Fruit fly (Drosophila melanogaster): ENCODE results near the gene gcm.

DNA sequence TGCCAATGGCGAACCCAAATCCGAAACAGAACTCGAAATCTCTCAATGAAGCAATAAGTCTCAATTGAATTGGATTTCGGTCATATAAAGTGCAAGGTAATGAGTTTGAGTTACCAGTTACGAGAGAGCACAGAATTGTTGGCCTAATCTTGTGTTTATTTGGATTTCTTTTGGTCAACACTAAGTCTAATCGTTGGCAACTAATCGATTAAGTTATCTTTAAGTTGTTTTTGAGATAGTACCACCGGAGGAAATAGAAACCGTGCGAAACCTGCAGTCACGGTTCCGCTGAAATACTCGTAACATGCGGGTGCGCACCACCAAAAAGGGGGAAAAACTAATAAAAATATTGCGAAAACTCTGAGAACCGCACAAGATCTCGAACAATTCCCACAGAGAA is 7.6 kb upstream of the gcm start, which contains the start of gene CG3841:
- no peak for TF ChIP-seq psq (optimal IDR thresholded peaks at IDR 0.05)
- no peak for TF ChIP-seq EcR (GFP tag; optimal IDR thresholded peaks at IDR 0.05)

Measured in whole organism.